Worm (Caenorhabditis elegans): ENCODE results near the gene clec-42.
"Not testable (repeated sequence)": the region's sequence is repeated elsewhere in the genome, so short reads cannot be mapped to it uniquely, and the experiment has no call there.

clec-42 gene

DNA sequence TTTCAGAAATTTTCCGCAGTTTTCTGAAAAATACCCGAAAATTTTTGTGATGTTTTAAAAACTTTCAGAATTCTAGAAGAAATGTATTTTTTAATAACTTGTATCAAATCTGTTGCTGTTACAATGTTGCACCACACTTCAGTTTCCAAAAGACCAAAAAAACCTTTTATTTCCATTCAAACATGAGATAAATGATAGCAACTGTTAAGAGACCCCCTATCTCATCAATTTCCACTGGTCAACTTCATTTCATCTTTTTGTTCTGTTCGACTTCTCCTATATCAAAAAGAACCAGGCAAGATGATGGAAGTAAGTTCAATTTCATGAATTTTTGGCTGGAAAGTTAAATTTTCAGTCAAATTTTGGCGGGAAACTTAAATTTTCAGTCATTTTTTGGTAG is 7.2 kb downstream of the clec-42 start, which contains the start of gene F16H6.4:
TSS of gene F16H6.4 (plus strand) at position 301 of the 400 bp plus-strand sequence.
- TF ChIP-seq gei-17 (GFP tag; optimal IDR thresholded peaks at IDR 0.05) (no peak), B0035.1 (tag; optimal IDR thresholded peaks at IDR 0.05) (no peak), cebp-2 (GFP tag; IDR thresholded peaks at IDR 0.05) (no peak), tlf-1 (GFP tag; optimal IDR thresholded peaks at IDR 0.05) (no peak), ceh-40 (GFP tag; IDR thresholded peaks at IDR 0.05) (no peak), lsy-27 (tag; optimal IDR thresholded peaks at IDR 0.05; ENCODE audit: borderline replicate concordance, insufficient read depth) (no peak), Y53F4B.3 (GFP tag; IDR thresholded peaks at IDR 0.05) (no peak)

DNA sequence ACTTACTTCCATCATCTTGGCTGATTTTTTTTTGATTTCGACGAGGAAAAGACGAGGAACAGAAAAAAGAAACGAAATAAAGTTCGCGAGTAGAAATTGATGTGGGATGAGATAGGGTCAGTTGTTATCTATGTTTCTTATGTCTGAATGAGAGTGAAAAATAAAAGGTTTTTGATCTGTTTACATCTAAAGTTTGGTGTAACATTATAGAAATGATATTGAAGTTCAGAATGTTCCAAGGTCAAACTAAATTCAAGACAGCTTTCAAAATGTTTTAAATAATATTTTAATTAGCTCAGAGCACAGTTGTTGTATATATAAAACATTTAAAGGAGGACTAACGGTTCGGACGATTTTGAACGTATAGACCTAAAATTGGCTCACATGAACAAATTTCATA is 17.9 kb downstream of the clec-42 start, which contains the start of gene F16H6.7:
TSS of gene F16H6.7 (minus strand) at position 101 of the 400 bp plus-strand sequence.
- TF ChIP-seq aptf-2 (GFP tag; conservative IDR thresholded peaks at IDR 0.05) (no peak), B0336.3 (GFP tag; IDR thresholded peaks at IDR 0.05) (no peak), bed-2 (GFP tag; IDR thresholded peaks at IDR 0.05) (no peak), lin-54 (GFP tag; optimal IDR thresholded peaks at IDR 0.05) (no peak), xnd-1 (tag; optimal IDR thresholded peaks at IDR 0.05) (no peak), egl-44 (GFP tag; IDR thresholded peaks at IDR 0.05) (no peak)

ce11 chrV:18212848-18213247 is 21.6 kb downstream of the clec-42 start:
- TF ChIP-seq let-526 (GFP tag; IDR thresholded peaks at IDR 0.05) = no peak
- TF ChIP-seq zfh-2 (GFP tag; conservative IDR thresholded peaks at IDR 0.05) = 0 out of 2 replicates have a peak, but pooled peaks have one; percentile 54

DNA sequence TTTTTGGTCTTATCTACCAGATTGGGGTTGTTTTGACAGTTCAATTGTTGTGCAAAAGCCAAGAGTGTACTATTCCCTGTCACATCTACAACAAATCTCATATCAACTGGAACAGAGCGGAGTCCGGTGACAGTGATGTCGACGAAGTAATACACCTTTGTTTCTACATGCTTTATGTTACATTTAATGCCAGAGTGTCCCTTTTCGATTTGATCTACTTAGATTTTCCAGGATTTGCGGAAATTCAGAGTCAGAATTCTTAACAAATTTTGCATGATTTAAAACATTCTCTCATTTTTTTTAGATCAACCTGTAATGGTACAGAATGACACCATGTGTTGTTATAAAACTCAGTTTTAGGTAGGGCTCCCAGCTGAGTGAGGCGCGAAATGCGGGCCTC is 25.0 kb downstream of the clec-42 start, which contains the start of gene F16H6.8:
TSS of gene F16H6.8 (minus strand) at position 101 of the 400 bp plus-strand sequence.
- TF ChIP-seq nhr-27 (tag; optimal IDR thresholded peaks at IDR 0.05); nfyb-1 (GFP tag; IDR thresholded peaks at IDR 0.05); mel-28 (tag; optimal IDR thresholded peaks at IDR 0.05; ENCODE audit: borderline replicate concordance): not testable (repeated sequence)

ce11 chrV:18216784-18217183 is 25.6 kb downstream of the clec-42 start, which contains the start of gene F16H6.9:
F16H6.9 (plus strand) TSS chrV:18217084.
- not testable (repeated sequence) for TF ChIP-seq mcd-1 (GFP tag; IDR thresholded peaks at IDR 0.05); ZK185.1 (tag; optimal IDR thresholded peaks at IDR 0.05; ENCODE audit: poor library complexity, severe bottlenecking); ztf-26 (tag; optimal IDR thresholded peaks at IDR 0.05)

DNA sequence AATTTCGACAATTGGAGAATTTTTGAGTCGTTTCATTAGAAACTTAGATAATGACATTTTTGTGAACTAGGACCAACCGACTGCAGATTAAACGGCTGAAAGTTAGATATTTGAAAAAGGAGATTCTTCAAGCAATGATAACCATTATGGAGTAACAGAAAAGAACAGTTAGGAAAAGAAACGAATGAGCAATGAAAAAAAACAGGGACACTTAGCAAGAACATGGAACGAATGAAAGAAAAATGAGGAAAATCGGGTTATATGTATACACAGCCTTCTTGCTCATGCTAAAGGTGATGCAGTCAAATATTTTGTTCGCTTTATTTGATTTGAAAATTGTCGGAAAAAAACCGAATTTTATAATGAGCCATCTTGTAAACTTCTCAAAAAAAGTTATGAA is 33.1 kb downstream of the clec-42 start, which contains the start of gene F16H6.10:
TSS of gene F16H6.10 (minus strand) at position 101 of the 400 bp plus-strand sequence.
- TF ChIP-seq repo-1 (tag; optimal IDR thresholded peaks at IDR 0.05) (no peak), gei-17 (GFP tag; optimal IDR thresholded peaks at IDR 0.05) (no peak), chd-7 (tag; optimal IDR thresholded peaks at IDR 0.05) (no peak), ztf-28 (GFP tag; IDR thresholded peaks at IDR 0.05) (no peak), B0019.2 (GFP tag; conservative IDR thresholded peaks at IDR 0.05) (no peak)

ce11 chrV:18235808-18236207 is 44.6 kb downstream of the clec-42 start:
- TF ChIP-seq him-1 (tag; optimal IDR thresholded peaks at IDR 0.05) (no peak), tbp1 (GFP tag; optimal IDR thresholded peaks at IDR 0.05) (no peak), F52B5.7 (tag; optimal IDR thresholded peaks at IDR 0.05) (no peak), mes-4 (tag; optimal IDR thresholded peaks at IDR 0.05) (no peak), attf-3 (GFP tag; conservative IDR thresholded peaks at IDR 0.05) (no peak), athp-1 (tag; optimal IDR thresholded peaks at IDR 0.05) (no peak), sea-2 (GFP tag; IDR thresholded peaks at IDR 0.05) (no peak), madf-8 (GFP tag; conservative IDR thresholded peaks at IDR 0.05) (no peak), F23B12.7 (tag; optimal IDR thresholded peaks at IDR 0.05; ENCODE audit: insufficient read depth) (no peak), lir-1 (GFP tag; conservative IDR thresholded peaks at IDR 0.05) (no peak), lin-35 (GFP tag; optimal IDR thresholded peaks at IDR 0.05) (no peak), pbrm-1 (GFP tag; IDR thresholded peaks at IDR 0.05) (no peak), ztf-28 (GFP tag; IDR thresholded peaks at IDR 0.05) (no peak), egl-44 (GFP tag; IDR thresholded peaks at IDR 0.05) (no peak), nhr-179 (tag; optimal IDR thresholded peaks at IDR 0.05) (no peak), atf-7 (tag; optimal IDR thresholded peaks at IDR 0.05) (no peak)
